Worm (Caenorhabditis elegans) whole organism, L1 larva: ENCODE data around the gene T27D12.1.

Experiments
- C04F5.9 ChIP-seq: sonication (generic microtip); optimal IDR thresholded peaks from 2 replicates; lab custom pipeline; 2016; ENCODE audit warnings: missing genetic modification characterization, missing compliant biosample characterization
- C16A3.4 ChIP-seq: fragments of 150-350 bp; optimal IDR thresholded peaks from 2 replicates; lab custom pipeline; 2014; ENCODE audit warnings: missing biosample characterization, missing genetic modification characterization
- C34B4.2 ChIP-seq: sonication (generic microtip); optimal IDR thresholded peaks from 2 replicates; lab custom pipeline; 2017; ENCODE audit warnings: mild to moderate bottlenecking, missing genetic modification characterization, missing compliant biosample characterization
- F16B12.6 ChIP-seq: fragments of 150-350 bp; optimal IDR thresholded peaks from 2 replicates; lab custom pipeline; 2014; ENCODE audit warnings: missing biosample characterization, missing genetic modification characterization
- aha-1 ChIP-seq: fragments of 150-350 bp; optimal IDR thresholded peaks from 2 replicates; lab custom pipeline; 2014; ENCODE audit warnings: missing biosample characterization, missing genetic modification characterization
- aly-2 ChIP-seq: fragments of 150-350 bp; optimal IDR thresholded peaks from 2 replicates; lab custom pipeline; 2014; ENCODE audit warnings: missing biosample characterization, missing genetic modification characterization
- ama-1 ChIP-seq: fragments of 150-350 bp; optimal IDR thresholded peaks from 2 replicates; lab custom pipeline; 2014
- ceh-8 ChIP-seq: fragments of 200-800 bp; sonication (Bioruptor generic); optimal IDR thresholded peaks from 2 replicates; lab custom pipeline; 2018; ENCODE audit warnings: mild to moderate bottlenecking, missing genetic modification characterization, moderate library complexity, missing compliant biosample characterization
- ceh-82 ChIP-seq, 3 experiments: fragments of 150-350 bp in 1 of 3; sonication (generic microtip) in 2 of 3; optimal IDR thresholded peaks; 2 replicates each; lab custom pipeline; 2014 to 2017; ENCODE audit warnings: missing biosample characterization in 3 of 3, missing genetic modification characterization in 3 of 3
- ceh-88 ChIP-seq: fragments of 200-800 bp; sonication (Bioruptor generic); IDR thresholded peaks from 2 replicates; pipeline ENCODE4 v1.3.6; 2022; ENCODE audit warnings: missing genetic modification characterization, missing compliant biosample characterization
- ces-1 ChIP-seq: fragments of 150-350 bp; optimal IDR thresholded peaks from 2 replicates; lab custom pipeline; 2014; ENCODE audit warnings: missing biosample characterization, missing genetic modification reagents, missing genetic modification characterization
- dpl-1 ChIP-seq, 3 experiments: fragments of 150-350 bp in 2 of 3; sonication (generic microtip) in 1 of 3; optimal IDR thresholded peaks; 2 replicates each; lab custom pipeline; 2014 to 2017; ENCODE audit warnings: missing biosample characterization in 3 of 3, missing genetic modification characterization in 3 of 3, missing genetic modification reagents in 3 of 3
- efl-1 ChIP-seq, 4 experiments: fragments of 150-350 bp; optimal IDR thresholded peaks in 3 of 4; peaks in 1 of 4; 1 replicate in 1 of 4; 2 replicates in 3 of 4; lab custom pipeline; 2014; ENCODE audit warnings: missing biosample characterization in 2 of 4, missing genetic modification characterization in 2 of 4, missing genetic modification reagents in 2 of 4
- efl-3 ChIP-seq: fragments of 200-800 bp; sonication (Bioruptor generic); optimal IDR thresholded peaks from 2 replicates; lab custom pipeline; 2018; ENCODE audit warnings: mild to moderate bottlenecking, missing genetic modification characterization, missing compliant biosample characterization
- elt-2 ChIP-seq: sonication (generic microtip); optimal IDR thresholded peaks from 2 replicates; lab custom pipeline; 2016; ENCODE audit warnings: missing genetic modification characterization, mild to moderate bottlenecking, inconsistent platforms, missing compliant biosample characterization, missing genetic modification reagents
- elt-3 ChIP-seq, 6 experiments: fragments of 150-350 bp in 1 of 6; sonication (generic microtip); optimal IDR thresholded peaks; 2 replicates each; lab custom pipeline; 2017 to 2018; ENCODE audit warnings: missing biosample characterization in 6 of 6, missing genetic modification characterization in 6 of 6, inconsistent platforms in 1 of 6
- fkh-10 ChIP-seq: sonication (generic microtip); optimal IDR thresholded peaks from 2 replicates; lab custom pipeline; 2017; ENCODE audit warnings: missing biosample characterization, missing genetic modification reagents, missing genetic modification characterization
- grh-1 ChIP-seq: fragments of 200-800 bp; sonication (Bioruptor generic); IDR thresholded peaks from 2 replicates; pipeline ENCODE4 v1.3.6; 2022; ENCODE audit warnings: missing genetic modification reagents, missing genetic modification characterization, missing compliant biosample characterization
- hlh-17 ChIP-seq: fragments of 200-800 bp; sonication (Bioruptor generic); optimal IDR thresholded peaks from 2 replicates; lab custom pipeline; 2018; ENCODE audit warnings: missing genetic modification characterization, mild to moderate bottlenecking, missing compliant biosample characterization, moderate library complexity, borderline replicate concordance
- hlh-4 ChIP-seq: sonication (generic microtip); optimal IDR thresholded peaks from 2 replicates; lab custom pipeline; 2016; ENCODE audit warnings: mild to moderate bottlenecking, missing genetic modification characterization, missing compliant biosample characterization
- lin-14 ChIP-seq: fragments of 200-800 bp; sonication (Bioruptor generic); optimal IDR thresholded peaks from 2 replicates; lab custom pipeline; 2018; ENCODE audit warnings: mild to moderate bottlenecking, missing genetic modification characterization, moderate library complexity, missing compliant biosample characterization
- lin-35 ChIP-seq, 2 experiments: fragments of 150-350 bp; optimal IDR thresholded peaks; 2 replicates each; lab custom pipeline; 2014; ENCODE audit warnings: missing biosample characterization in 2 of 2, missing genetic modification characterization in 2 of 2, missing genetic modification reagents in 2 of 2
- lin-39 ChIP-seq: fragments of 150-350 bp; optimal IDR thresholded peaks from 2 replicates; lab custom pipeline; 2014; ENCODE audit warnings: missing biosample characterization, missing genetic modification reagents, missing genetic modification characterization
- lsy-2 ChIP-seq, 2 experiments: fragments of 150-350 bp; optimal IDR thresholded peaks; 2 replicates each; lab custom pipeline; 2014; ENCODE audit warnings: missing biosample characterization in 2 of 2, missing genetic modification characterization in 2 of 2
- mab-9 ChIP-seq: fragments of 200-800 bp; sonication (Bioruptor generic); IDR thresholded peaks from 2 replicates; pipeline ENCODE4 v1.3.6; 2022; ENCODE audit warnings: missing genetic modification reagents, missing genetic modification characterization, missing compliant biosample characterization
- mep-1 ChIP-seq: fragments of 150-350 bp; optimal IDR thresholded peaks from 2 replicates; lab custom pipeline; 2014; ENCODE audit warnings: missing biosample characterization, missing genetic modification characterization
- nhr-20 ChIP-seq: sonication (generic microtip); optimal IDR thresholded peaks from 2 replicates; lab custom pipeline; 2016; ENCODE audit warnings: mild to moderate bottlenecking, missing genetic modification characterization, missing compliant biosample characterization
- nhr-71 ChIP-seq: sonication (generic microtip); optimal IDR thresholded peaks from 2 replicates; lab custom pipeline; 2016; ENCODE audit warnings: mild to moderate bottlenecking, missing genetic modification characterization, moderate library complexity, missing compliant biosample characterization
- nhr-76 ChIP-seq: sonication (generic microtip); optimal IDR thresholded peaks from 2 replicates; lab custom pipeline; 2017; ENCODE audit warnings: missing biosample characterization, missing genetic modification characterization
- nhr-85 ChIP-seq: sonication (generic microtip); peaks from one replicate; lab custom pipeline; 2016; ENCODE audit warnings: missing genetic modification characterization, inconsistent platforms, missing compliant biosample characterization
- nhr-90 ChIP-seq: sonication (generic microtip); optimal IDR thresholded peaks from 2 replicates; lab custom pipeline; 2016; ENCODE audit warnings: mild to moderate bottlenecking, missing genetic modification characterization, missing compliant biosample characterization; ENCODE audit not compliant: poor library complexity
- pag-3 ChIP-seq: sonication (generic microtip); optimal IDR thresholded peaks from 2 replicates; lab custom pipeline; 2017; ENCODE audit warnings: missing genetic modification characterization, mild to moderate bottlenecking, missing compliant biosample characterization, antibody characterized with exemption, borderline replicate concordance; ENCODE audit not compliant: insufficient read depth
- pax-3 ChIP-seq: fragments of 200-800 bp; sonication (Bioruptor generic); optimal IDR thresholded peaks from 2 replicates; lab custom pipeline; 2018; ENCODE audit warnings: mild to moderate bottlenecking, missing genetic modification characterization, moderate library complexity, missing compliant biosample characterization
- pqm-1 ChIP-seq: sonication (generic microtip); optimal IDR thresholded peaks from 3 replicates; lab custom pipeline; 2017; ENCODE audit warnings: missing biosample characterization, missing genetic modification characterization
- rnt-1 ChIP-seq: sonication (generic microtip); optimal IDR thresholded peaks from 2 replicates; lab custom pipeline; 2016; ENCODE audit warnings: mild to moderate bottlenecking, missing genetic modification characterization, moderate library complexity, missing compliant biosample characterization
- snu-23 ChIP-seq: sonication (generic microtip); optimal IDR thresholded peaks from 2 replicates; lab custom pipeline; 2016; ENCODE audit warnings: missing genetic modification characterization, missing compliant biosample characterization
- sptf-1 ChIP-seq: fragments of 150-350 bp; optimal IDR thresholded peaks from 2 replicates; lab custom pipeline; 2014; ENCODE audit warnings: missing biosample characterization, missing genetic modification characterization
- tlp-1 ChIP-seq: fragments of 150-350 bp; optimal IDR thresholded peaks from 2 replicates; lab custom pipeline; 2014; ENCODE audit warnings: missing biosample characterization, missing genetic modification characterization
- unc-86 ChIP-seq: sonication (generic microtip); optimal IDR thresholded peaks from 2 replicates; lab custom pipeline; 2016; ENCODE audit warnings: missing genetic modification characterization, missing compliant biosample characterization
- unc-98 ChIP-seq: fragments of 200-800 bp; sonication (Bioruptor generic); IDR thresholded peaks from 2 replicates; pipeline ENCODE4 v1.3.6; 2022; ENCODE audit warnings: missing genetic modification characterization, missing compliant biosample characterization
- zag-1 ChIP-seq: fragments of 150-350 bp; optimal IDR thresholded peaks from 2 replicates; lab custom pipeline; 2014; ENCODE audit warnings: missing biosample characterization, missing genetic modification characterization
- ztf-11 ChIP-seq, 2 experiments: sonication (generic microtip); optimal IDR thresholded peaks; 2 replicates each; lab custom pipeline; 2016 to 2017; ENCODE audit warnings: missing genetic modification characterization in 2 of 2, missing biosample characterization in 1 of 2, missing compliant biosample characterization in 1 of 2

The T27D12.1 gene

ce11 chrII:11874674-11875198 is 32.3 kb downstream of the T27D12.1 start, which contains the start of the genes npp-3 and top-2 (continued):
- peak; percentile 80; the same call in 1 of the 2 replicates for TF ChIP-seq mab-9 (GFP tag; lab: Robert Waterston, UW)
- no peak for TF ChIP-seq mep-1 (tag; lab: Kevin White, UChicago)
- TF ChIP-seq elt-3 (tag; optimal IDR thresholded peaks at IDR 0.05; lab: Kevin White, UChicago) = peak in 4 of 6 experiments; percentile 2 to 93 (median 68)
- TF ChIP-seq fkh-10 = peak; percentile 92
- TF ChIP-seq lin-39 = peak; percentile 83
- no peak for TF ChIP-seq ces-1 (GFP tag; lab: Kevin White, UChicago)
- TF ChIP-seq dpl-1 (GFP tag; optimal IDR thresholded peaks at IDR 0.05; lab: Kevin White, UChicago) = peak; percentile 99
- peak; percentile 95 for TF ChIP-seq C16A3.4 (tag; lab: Kevin White, UChicago)
- no peak for TF ChIP-seq tlp-1
- TF ChIP-seq unc-98 (GFP tag; lab: Robert Waterston, UW) = no peak
- TF ChIP-seq, all 84 proteins: peak for 61

ce11 chrII:11879784-11880183 is 37.4 kb downstream of the T27D12.1 start:
- TF ChIP-seq pag-3 (tag; lab: Kevin White, UChicago) (no peak), ztf-11 (tag; optimal IDR thresholded peaks at IDR 0.05; lab: Kevin White, UChicago) (no peak), F16B12.6 (no peak), efl-3 (GFP tag; lab: Kevin White, UChicago) (no peak), hlh-4 (no peak), lsy-2 (tag; optimal IDR thresholded peaks at IDR 0.05; lab: Kevin White, UChicago) (no peak), pax-3 (tag; lab: Kevin White, UChicago) (no peak), dpl-1 (GFP tag; optimal IDR thresholded peaks at IDR 0.05; lab: Kevin White, UChicago) (no peak), unc-86 (no peak), rnt-1 (tag; lab: Kevin White, UChicago) (no peak), ceh-82 (tag; optimal IDR thresholded peaks at IDR 0.05; lab: Kevin White, UChicago) (no peak), nhr-20 (tag; lab: Kevin White, UChicago) (no peak), elt-3 (tag; optimal IDR thresholded peaks at IDR 0.05; lab: Kevin White, UChicago) (no peak), ceh-8 (GFP tag; lab: Kevin White, UChicago) (no peak), tlp-1 (no peak), hlh-17 (GFP tag; lab: Kevin White, UChicago) (no peak), zag-1 (no peak), C34B4.2 (tag; lab: Kevin White, UChicago) (no peak), efl-1 (optimal IDR thresholded peaks at IDR 0.05; lab: Kevin White, UChicago) (no peak), efl-1 (GFP tag; optimal IDR thresholded peaks at IDR 0.05 in 1 of 2; lab: Kevin White, UChicago) (no peak)

- TF ChIP-seq pag-3 (tag; lab: Kevin White, UChicago) = no peak
- TF ChIP-seq elt-3 (tag; optimal IDR thresholded peaks at IDR 0.05; lab: Kevin White, UChicago) = peak in 1 of 6 experiments; percentile 9
- TF ChIP-seq pax-3 (tag; lab: Kevin White, UChicago) = no peak
- TF ChIP-seq nhr-76 (tag; lab: Kevin White, UChicago) = no peak
- no peak for TF ChIP-seq mab-9 (GFP tag; lab: Robert Waterston, UW)
- peak; percentile 79 for TF ChIP-seq aly-2 (tag; lab: Kevin White, UChicago)
- TF ChIP-seq nhr-71 (tag; lab: Kevin White, UChicago) = peak; percentile 46
- peak; percentile 72 for TF ChIP-seq nhr-85 (tag; lab: Kevin White, UChicago)
- TF ChIP-seq nhr-20 (tag; lab: Kevin White, UChicago) = peak; percentile 29
- no peak for TF ChIP-seq pqm-1 (tag; lab: Kevin White, UChicago)
- TF ChIP-seq dpl-1 (GFP tag; optimal IDR thresholded peaks at IDR 0.05; lab: Kevin White, UChicago) = peak in 1 of 3 experiments; percentile 21
- peak in 1 of 2 experiments; percentile 39 for TF ChIP-seq lin-35 (GFP tag; optimal IDR thresholded peaks at IDR 0.05; lab: Kevin White, UChicago)
- no peak for TF ChIP-seq C34B4.2 (tag; lab: Kevin White, UChicago)
- TF ChIP-seq aha-1 (tag; lab: Kevin White, UChicago) = no peak
- TF ChIP-seq lsy-2 (tag; optimal IDR thresholded peaks at IDR 0.05; lab: Kevin White, UChicago) = peak in 1 of 2 experiments; percentile 32
- TF ChIP-seq ztf-11 (tag; optimal IDR thresholded peaks at IDR 0.05; lab: Kevin White, UChicago) = peak in 1 of 2 experiments; percentile 37
- TF ChIP-seq nhr-90 (tag; lab: Kevin White, UChicago) = peak; percentile 20
- TF ChIP-seq lin-39 = no peak
- TF ChIP-seq snu-23 (GFP tag; lab: Kevin White, UChicago) = peak; percentile 45
- peak; percentile 64 for TF ChIP-seq lin-14
- TF ChIP-seq grh-1 (GFP tag; lab: Robert Waterston, UW) = no peak
- TF ChIP-seq ama-1 (lab: Kevin White, UChicago) = peak; percentile 52
- peak in 1 of 2 experiments; percentile 14 for TF ChIP-seq efl-1 (optimal IDR thresholded peaks at IDR 0.05; lab: Kevin White, UChicago)
- TF ChIP-seq efl-1 (GFP tag; optimal IDR thresholded peaks at IDR 0.05 in 1 of 2; lab: Kevin White, UChicago) = peak in 1 of 2 experiments; percentile 90
- TF ChIP-seq ceh-88 (GFP tag; lab: Robert Waterston, UW) = no peak
- no peak for TF ChIP-seq sptf-1 (tag; lab: Kevin White, UChicago)
- TF ChIP-seq C04F5.9 (tag; lab: Kevin White, UChicago) = no peak
- TF ChIP-seq elt-2 (tag; lab: Kevin White, UChicago) = no peak
- TF ChIP-seq mep-1 (tag; lab: Kevin White, UChicago) = peak; percentile 70
These were observed 38.3 kb downstream of the T27D12.1 start for ce11 chrII:11880456-11881353.
